Worm (Caenorhabditis elegans) whole organism, L1 larva: ENCODE measurements around the gene EEED8.4.

Experiments
- lin-15B ChIP-seq: fragments of 150-350 bp; sonication (generic microtip); optimal IDR thresholded peaks from 3 replicates; lab custom pipeline; 2014; ENCODE audit warnings: missing biosample characterization, missing genetic modification characterization
- pqm-1 ChIP-seq: sonication (generic microtip); optimal IDR thresholded peaks from 3 replicates; lab custom pipeline; 2017; ENCODE audit warnings: missing biosample characterization, missing genetic modification characterization

DNA sequence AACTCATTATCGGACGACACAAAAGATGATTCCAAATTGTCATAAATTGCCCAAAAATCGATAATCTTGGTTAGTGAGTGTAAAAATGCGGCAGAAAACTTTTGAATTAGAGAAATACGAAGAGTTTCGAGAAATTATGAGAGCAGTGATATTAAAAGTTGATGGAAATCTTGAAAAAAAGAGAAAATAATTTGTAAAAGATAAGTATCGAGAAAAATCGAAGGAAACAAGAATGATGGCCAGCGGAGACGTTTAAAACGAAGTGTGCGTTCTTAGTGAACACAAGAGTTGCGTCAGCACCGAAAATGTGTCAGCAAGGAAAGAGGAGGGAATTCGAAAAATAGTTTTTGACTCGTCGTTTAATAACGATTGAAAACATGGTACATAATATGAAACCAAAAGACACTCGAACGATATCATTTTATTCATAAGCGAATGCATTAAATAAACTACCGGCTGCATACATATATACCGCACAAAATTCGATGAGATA, 19.2 kb upstream of the EEED8.4 start, which contains the start of gene ndx-6:
- peak; percentile 59 for TF ChIP-seq lin-15B (tag; lab: Kevin White, UChicago)
- no peak for TF ChIP-seq pqm-1 (tag; lab: Kevin White, UChicago)
